Worm (Caenorhabditis elegans) whole organism, L4 larva: ENCODE data around the gene agt-1.

ENCODE experiments used
- D1046.2 ChIP-seq: fragments of 200-800 bp; sonication (Bioruptor generic); IDR thresholded peaks from 2 replicates; pipeline ENCODE4 v1.3.6; 2022; ENCODE audit warnings: missing genetic modification characterization, missing compliant biosample characterization
- F37D6.2 ChIP-seq: sonication (generic microtip); optimal IDR thresholded peaks from 2 replicates; lab custom pipeline; 2016; ENCODE audit warnings: mild to moderate bottlenecking, missing genetic modification characterization, missing compliant biosample characterization
- T26A8.4 ChIP-seq: fragments of 200-800 bp; sonication (Bioruptor generic); IDR thresholded peaks from 2 replicates; pipeline ENCODE4 v1.3.6; 2022; ENCODE audit warnings: missing genetic modification characterization, missing compliant biosample characterization
- arid-1 ChIP-seq: fragments of 200-800 bp; sonication (Bioruptor generic); conservative IDR thresholded peaks from 2 replicates; pipeline ENCODE4 v1.3.6; 2022; ENCODE audit warnings: missing genetic modification reagents, missing genetic modification characterization, missing compliant biosample characterization
- ceh-28 ChIP-seq: fragments of 150-350 bp; optimal IDR thresholded peaks from 2 replicates; lab custom pipeline; 2014; ENCODE audit warnings: missing biosample characterization, missing genetic modification reagents, missing genetic modification characterization
- ceh-44 ChIP-seq: fragments of 200-800 bp; sonication (Bioruptor generic); IDR thresholded peaks from 2 replicates; pipeline ENCODE4 v1.3.6; 2022; ENCODE audit warnings: missing genetic modification reagents, missing genetic modification characterization, missing compliant biosample characterization
- ceh-82 ChIP-seq: sonication (generic microtip); optimal IDR thresholded peaks from 2 replicates; lab custom pipeline; 2017; ENCODE audit warnings: missing biosample characterization, missing genetic modification characterization
- ces-1 ChIP-seq: fragments of 150-350 bp; sonication (generic microtip); optimal IDR thresholded peaks from 4 replicates; lab custom pipeline; 2014; ENCODE audit warnings: missing biosample characterization, missing genetic modification reagents, missing genetic modification characterization
- ctbp-1 ChIP-seq: fragments of 200-800 bp; sonication (Bioruptor generic); IDR thresholded peaks from 2 replicates; pipeline ENCODE4 v1.3.6; 2022; ENCODE audit warnings: missing genetic modification reagents, missing genetic modification characterization, missing compliant biosample characterization
- daf-16 ChIP-seq, 3 experiments: sonication (generic microtip); optimal IDR thresholded peaks; 2 replicates each; lab custom pipeline; 2016 to 2017; ENCODE audit warnings: missing genetic modification characterization in 3 of 3, missing genetic modification reagents in 3 of 3, mild to moderate bottlenecking in 2 of 3, missing compliant biosample characterization in 2 of 3, missing biosample characterization in 1 of 3, moderate library complexity in 1 of 3
- daf-8 ChIP-seq: fragments of 200-800 bp; sonication (Bioruptor generic); IDR thresholded peaks from 2 replicates; pipeline ENCODE4 v1.3.6; 2022; ENCODE audit warnings: missing genetic modification characterization, missing compliant biosample characterization
- dmd-6 ChIP-seq: fragments of 200-800 bp; sonication (Bioruptor generic); IDR thresholded peaks from 2 replicates; pipeline ENCODE4 v1.3.6; 2022; ENCODE audit warnings: missing genetic modification reagents, missing genetic modification characterization, missing compliant biosample characterization
- dve-1 ChIP-seq: sonication (generic microtip); optimal IDR thresholded peaks from 2 replicates; lab custom pipeline; 2017; ENCODE audit warnings: antibody characterized with exemption, mild to moderate bottlenecking, missing genetic modification characterization, missing compliant biosample characterization; ENCODE audit not compliant: insufficient read depth
- hif-1 ChIP-seq, 2 experiments: sonication (generic microtip); optimal IDR thresholded peaks; 2 replicates each; lab custom pipeline; 2016 to 2017; ENCODE audit warnings: missing compliant biosample characterization in 2 of 2, missing genetic modification characterization in 2 of 2, missing genetic modification reagents in 2 of 2, missing genotype in 2 of 2, mild to moderate bottlenecking in 1 of 2
- hlh-11 ChIP-seq: fragments of 200-800 bp; sonication (Bioruptor generic); optimal IDR thresholded peaks from 2 replicates; lab custom pipeline; 2018; ENCODE audit warnings: mild to moderate bottlenecking, missing genetic modification characterization, missing compliant biosample characterization
- hlh-30 ChIP-seq: sonication (generic microtip); optimal IDR thresholded peaks from 2 replicates; lab custom pipeline; 2017; ENCODE audit warnings: antibody characterized with exemption, mild to moderate bottlenecking, missing genetic modification characterization, missing compliant biosample characterization; ENCODE audit not compliant: insufficient read depth
- lin-38 ChIP-seq: fragments of 200-800 bp; sonication (Bioruptor generic); IDR thresholded peaks from 2 replicates; pipeline ENCODE4 v1.3.6; 2022; ENCODE audit warnings: missing genetic modification reagents, missing genetic modification characterization, missing compliant biosample characterization
- mdt-29 ChIP-seq: fragments of 200-800 bp; sonication (Bioruptor generic); IDR thresholded peaks from 2 replicates; pipeline ENCODE4 v1.3.6; 2022; ENCODE audit warnings: missing genetic modification reagents, missing genetic modification characterization, missing compliant biosample characterization
- mep-1 ChIP-seq: fragments of 150-350 bp; sonication (generic microtip); optimal IDR thresholded peaks from 3 replicates; lab custom pipeline; 2014; ENCODE audit warnings: missing biosample characterization, missing genetic modification characterization
- mxl-2 ChIP-seq: fragments of 200-800 bp; sonication (Bioruptor generic); conservative IDR thresholded peaks from 2 replicates; pipeline ENCODE4 v1.3.6; 2022; ENCODE audit warnings: missing genetic modification reagents, missing genetic modification characterization, missing compliant biosample characterization
- nhr-102 ChIP-seq: sonication (generic microtip); optimal IDR thresholded peaks from 2 replicates; lab custom pipeline; 2016; ENCODE audit warnings: mild to moderate bottlenecking, missing genetic modification characterization, moderate library complexity, missing compliant biosample characterization
- nhr-11 ChIP-seq: fragments of 150-350 bp; optimal IDR thresholded peaks from 2 replicates; lab custom pipeline; 2014; ENCODE audit warnings: missing biosample characterization, missing genetic modification characterization
- nhr-28 ChIP-seq: fragments of 150-350 bp; optimal IDR thresholded peaks from 2 replicates; lab custom pipeline; 2014; ENCODE audit warnings: missing biosample characterization, missing genetic modification characterization
- nhr-42 ChIP-seq: fragments of 200-800 bp; sonication (Bioruptor generic); IDR thresholded peaks from 2 replicates; pipeline ENCODE4 v1.3.6; 2022; ENCODE audit warnings: missing genetic modification characterization, missing compliant biosample characterization
- nhr-6 ChIP-seq: fragments of 150-350 bp; optimal IDR thresholded peaks from 2 replicates; lab custom pipeline; 2014; ENCODE audit warnings: missing biosample characterization, missing genetic modification characterization
- nhr-77 ChIP-seq: fragments of 150-350 bp; optimal IDR thresholded peaks from 2 replicates; lab custom pipeline; 2014; ENCODE audit warnings: missing biosample characterization, missing genetic modification characterization
- php-3 ChIP-seq: fragments of 200-800 bp; sonication (Bioruptor generic); IDR thresholded peaks from 2 replicates; pipeline ENCODE4 v1.3.6; 2022; ENCODE audit warnings: missing genetic modification reagents, missing genetic modification characterization, missing compliant biosample characterization
- pqm-1 ChIP-seq: sonication (generic microtip); optimal IDR thresholded peaks from 2 replicates; lab custom pipeline; 2017; ENCODE audit warnings: missing biosample characterization, missing genetic modification characterization
- saeg-2 ChIP-seq: fragments of 200-800 bp; sonication (Bioruptor generic); IDR thresholded peaks from 2 replicates; pipeline ENCODE4 v1.3.6; 2022; ENCODE audit warnings: missing genetic modification reagents, missing genetic modification characterization, missing compliant biosample characterization
- sdz-12 ChIP-seq: fragments of 200-800 bp; sonication (Bioruptor generic); optimal IDR thresholded peaks from 2 replicates; lab custom pipeline; 2018; ENCODE audit warnings: mild to moderate bottlenecking, missing genetic modification characterization, missing compliant biosample characterization
- set-16 ChIP-seq: fragments of 200-800 bp; sonication (Bioruptor generic); IDR thresholded peaks from 2 replicates; pipeline ENCODE4 v1.3.6; 2022; ENCODE audit warnings: missing genetic modification reagents, missing genetic modification characterization, missing compliant biosample characterization
- unc-62 ChIP-seq, 3 experiments: fragments of 150-350 bp in 1 of 3; sonication (generic microtip); optimal IDR thresholded peaks in 2 of 3; peaks in 1 of 3; 1 replicate in 1 of 3; 2 replicates in 2 of 3; lab custom pipeline; 2014 to 2017; ENCODE audit warnings: missing biosample characterization in 3 of 3, missing genetic modification characterization in 3 of 3, missing genetic modification reagents in 3 of 3, missing genotype in 1 of 3
- zfp-3 ChIP-seq: fragments of 200-800 bp; sonication (Bioruptor generic); conservative IDR thresholded peaks from 2 replicates; pipeline ENCODE4 v1.3.6; 2022; ENCODE audit warnings: missing genetic modification reagents, missing genetic modification characterization, missing compliant biosample characterization

Gene agt-1

ce11 chrIV:13346078-13346477, 23.1 kb downstream of the agt-1 start (continued):
- TF ChIP-seq daf-8 (GFP tag; lab: Robert Waterston, UW) = no peak
- peak; percentile 76 for TF ChIP-seq nhr-6 (tag; lab: Kevin White, UChicago)
- TF ChIP-seq nhr-102 (tag; lab: Kevin White, UChicago) = no peak
- no peak for TF ChIP-seq nhr-77 (tag; lab: Kevin White, UChicago)
- no peak for TF ChIP-seq saeg-2 (GFP tag; lab: Robert Waterston, UW)
- TF ChIP-seq mdt-29 (GFP tag; lab: Robert Waterston, UW) = no peak
- TF ChIP-seq mxl-2 (GFP tag; lab: Robert Waterston, UW) = no peak

ce11 chrIV:13342555-13342954, 26.7 kb downstream of the agt-1 start, which contains the start of gene W02A2.5:
W02A2.5 (plus strand) TSS chrIV:13342855.
- no peak for TF ChIP-seq hlh-30 (tag; lab: Kevin White, UChicago)
- peak in 1 of 2 experiments; percentile 62 for TF ChIP-seq unc-62 (GFP tag; optimal IDR thresholded peaks at IDR 0.05 in 1 of 2; lab: Kevin White, UChicago)
- no peak for TF ChIP-seq unc-62 (tag; optimal IDR thresholded peaks at IDR 0.05; lab: Kevin White, UChicago)

ce11 chrIV:13334287-13334686, 34.9 kb downstream of the agt-1 start:
- TF ChIP-seq ceh-28 (tag; lab: Kevin White, UChicago) (no peak), nhr-42 (no peak), T26A8.4 (GFP tag; lab: Robert Waterston, UW) (peak; percentile 28), ctbp-1 (GFP tag; lab: Robert Waterston, UW) (no peak), F37D6.2 (tag; lab: Kevin White, UChicago) (no peak), dve-1 (tag; lab: Kevin White, UChicago) (peak; percentile 41), dmd-6 (GFP tag; lab: Robert Waterston, UW) (peak; percentile 53), nhr-77 (tag; lab: Kevin White, UChicago) (peak; percentile 0), sdz-12 (no peak), arid-1 (GFP tag; lab: Robert Waterston, UW) (no peak), hlh-30 (tag; lab: Kevin White, UChicago) (peak; percentile 48), ceh-44 (no peak), daf-16 (GFP tag; optimal IDR thresholded peaks at IDR 0.05; lab: Kevin White, UChicago) (no peak), daf-16 (tag; optimal IDR thresholded peaks at IDR 0.05; lab: Kevin White, UChicago) (peak; percentile 11), lin-38 (no peak), D1046.2 (no peak), pqm-1 (peak; percentile 11), nhr-28 (tag; lab: Kevin White, UChicago) (peak; percentile 77), mep-1 (tag; lab: Kevin White, UChicago) (no peak), ces-1 (GFP tag; lab: Kevin White, UChicago) (no peak), saeg-2 (GFP tag; lab: Robert Waterston, UW) (no peak), unc-62 (GFP tag; optimal IDR thresholded peaks at IDR 0.05 in 1 of 2; lab: Kevin White, UChicago) (peak in 1 of 2 experiments; percentile 76), unc-62 (tag; optimal IDR thresholded peaks at IDR 0.05; lab: Kevin White, UChicago) (no peak), daf-8 (GFP tag; lab: Robert Waterston, UW) (no peak), hif-1 (tag; optimal IDR thresholded peaks at IDR 0.05; lab: Kevin White, UChicago) (peak in 1 of 2 experiments; percentile 27), php-3 (0 out of 2 replicates have a peak, but pooled peaks have one; percentile 29), zfp-3 (GFP tag; lab: Robert Waterston, UW) (no peak), hlh-11 (tag; lab: Kevin White, UChicago) (peak; percentile 16), ceh-82 (tag; lab: Kevin White, UChicago) (no peak)
- TF ChIP-seq, all 104 proteins: peak for 12

ce11 chrIV:13331285-13331684, 37.9 kb downstream of the agt-1 start, which contains the start of gene pqn-74:
pqn-74 (minus strand) TSS chrIV:13331406.
- peak; percentile 85 for TF ChIP-seq set-16
- no peak for TF ChIP-seq nhr-11 (tag; lab: Kevin White, UChicago)
- TF ChIP-seq, all 104 proteins: peak for 1
